Fruit fly (Drosophila melanogaster): Measurements from ENCODE around the gene CG6073.

Gene CG6073

DNA sequence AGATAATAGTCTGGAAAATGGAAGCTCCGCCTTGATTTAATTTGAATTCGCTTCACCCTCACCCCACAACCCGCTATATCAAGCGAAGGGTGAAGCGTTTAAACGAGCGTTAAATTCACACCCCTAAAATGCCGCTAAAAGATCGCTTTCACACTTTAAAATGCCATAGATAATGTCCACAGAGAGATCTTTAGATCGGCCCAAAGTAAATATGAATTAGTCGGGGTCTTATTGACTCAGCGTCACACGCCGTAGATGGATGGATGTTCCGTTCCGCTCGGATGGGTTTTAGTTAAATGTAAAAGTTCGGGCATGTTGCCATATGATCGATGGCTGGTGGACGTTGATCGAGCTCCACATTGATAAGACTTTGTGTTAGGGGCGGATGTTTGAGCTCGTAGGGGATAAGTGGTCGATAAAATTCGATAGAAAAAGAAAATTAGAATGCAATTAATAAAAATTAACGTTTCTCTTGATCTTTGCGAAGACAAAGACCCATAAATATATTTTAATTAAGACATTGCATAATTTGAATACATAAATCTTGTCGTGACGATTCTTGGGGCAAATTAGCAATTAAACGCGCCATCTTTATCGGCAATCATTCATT is 39.5 kb upstream of the CG6073 start:
- TF ChIP-seq CG10321 (GFP tag; IDR thresholded peaks at IDR 0.05) (peak; percentile 51; the same call in 1 of the 2 replicates), CG7372 (GFP tag; IDR thresholded peaks at IDR 0.05) (0 out of 2 replicates have a peak, but pooled peaks have one; percentile 55), en (GFP tag; optimal IDR thresholded peaks at IDR 0.05) (peak; percentile 63), Dref (GFP tag; IDR thresholded peaks at IDR 0.05) (peak; percentile 21; the same call in 1 of the 2 replicates), CTCF (GFP tag; optimal IDR thresholded peaks at IDR 0.05) (peak; percentile 20), CG4404 (GFP tag; IDR thresholded peaks at IDR 0.05) (no peak), HmgD (GFP tag; optimal IDR thresholded peaks at IDR 0.05) (peak; percentile 60), CG3281 (GFP tag; optimal IDR thresholded peaks at IDR 0.05) (peak; percentile 82), CG17186 (GFP tag; optimal IDR thresholded peaks at IDR 0.05) (peak; percentile 73), CG17568 (GFP tag; optimal IDR thresholded peaks at IDR 0.05) (peak; percentile 73), pb (GFP tag; optimal IDR thresholded peaks at IDR 0.05) (peak; percentile 71), odd (GFP tag; optimal IDR thresholded peaks at IDR 0.05) (peak; percentile 87), cad (GFP tag; optimal IDR thresholded peaks at IDR 0.05) (no peak), CG18011 (GFP tag; optimal IDR thresholded peaks at IDR 0.05) (peak; percentile 45), HHEX (GFP tag; optimal IDR thresholded peaks at IDR 0.05) (peak; percentile 88), vfl (GFP tag; optimal IDR thresholded peaks at IDR 0.05) (peak; percentile 67), dysf (GFP tag; IDR thresholded peaks at IDR 0.05) (peak; percentile 54; the same call in 1 of the 3 replicates), fd3F (GFP tag; optimal IDR thresholded peaks at IDR 0.05) (peak; percentile 58), seq (GFP tag; IDR thresholded peaks at IDR 0.05) (peak; percentile 87), CG2678 (tag; optimal IDR thresholded peaks at IDR 0.05) (peak; percentile 89), lov (optimal IDR thresholded peaks at IDR 0.05) (no peak), lov (GFP tag; IDR thresholded peaks at IDR 0.05) (peak; percentile 90), CG7987 (GFP tag; optimal IDR thresholded peaks at IDR 0.05) (peak; percentile 96), wdn (GFP tag; IDR thresholded peaks at IDR 0.05) (peak; percentile 81), CG18476 (GFP tag; optimal IDR thresholded peaks at IDR 0.05) (peak; percentile 80), CG9876 (GFP tag; optimal IDR thresholded peaks at IDR 0.05) (peak; percentile 85), toy (GFP tag; IDR thresholded peaks at IDR 0.05) (peak; percentile 81), shn (GFP tag; optimal IDR thresholded peaks at IDR 0.05) (peak; percentile 80), CG43689 (GFP tag; IDR thresholded peaks at IDR 0.05) (peak; percentile 76), CG9932 (GFP tag; IDR thresholded peaks at IDR 0.05) (peak; percentile 87), danr (GFP tag; IDR thresholded peaks at IDR 0.05) (peak; percentile 77), CG8281 (tag; optimal IDR thresholded peaks at IDR 0.05) (peak; percentile 62), CoRest (tag; optimal IDR thresholded peaks at IDR 0.05) (peak; percentile 66), CG6765 (GFP tag; optimal IDR thresholded peaks at IDR 0.05) (peak; percentile 66), CG16813 (GFP tag; IDR thresholded peaks at IDR 0.05; ENCODE audit: partially characterized antibody) (no peak), CG2712 (tag; optimal IDR thresholded peaks at IDR 0.05) (peak; percentile 70), fd64A (GFP tag; optimal IDR thresholded peaks at IDR 0.05) (peak; percentile 95), cas (GFP tag; IDR thresholded peaks at IDR 0.05) (peak; percentile 63; the same call in 1 of the 2 replicates), CG7963 (GFP tag; IDR thresholded peaks at IDR 0.05; ENCODE audit: partially characterized antibody) (no peak), CG12155 (GFP tag; optimal IDR thresholded peaks at IDR 0.05) (peak; percentile 38), CG34422 (GFP tag; IDR thresholded peaks at IDR 0.05) (peak; percentile 44; the same call in 1 of the 3 replicates), HLHmδ (GFP tag; optimal IDR thresholded peaks at IDR 0.05) (peak; percentile 88), lbe (GFP tag; optimal IDR thresholded peaks at IDR 0.05) (no peak), zfh2 (GFP tag; optimal IDR thresholded peaks at IDR 0.05) (peak; percentile 73), CG9797 (GFP tag; optimal IDR thresholded peaks at IDR 0.05) (peak; percentile 3), Nf-YB (GFP tag; optimal IDR thresholded peaks at IDR 0.05) (peak; percentile 54), Hr51 (GFP tag; optimal IDR thresholded peaks at IDR 0.05) (peak; percentile 25 to 91), CG7928 (GFP tag; optimal IDR thresholded peaks at IDR 0.05) (peak; percentile 63), Mad (GFP tag; optimal IDR thresholded peaks at IDR 0.05) (peak; percentile 80), Meics (GFP tag; optimal IDR thresholded peaks at IDR 0.05) (peak; percentile 72)
